2 fruit fly cellular contexts compared by ENCODE assay signal in the genomic region with DNA sequence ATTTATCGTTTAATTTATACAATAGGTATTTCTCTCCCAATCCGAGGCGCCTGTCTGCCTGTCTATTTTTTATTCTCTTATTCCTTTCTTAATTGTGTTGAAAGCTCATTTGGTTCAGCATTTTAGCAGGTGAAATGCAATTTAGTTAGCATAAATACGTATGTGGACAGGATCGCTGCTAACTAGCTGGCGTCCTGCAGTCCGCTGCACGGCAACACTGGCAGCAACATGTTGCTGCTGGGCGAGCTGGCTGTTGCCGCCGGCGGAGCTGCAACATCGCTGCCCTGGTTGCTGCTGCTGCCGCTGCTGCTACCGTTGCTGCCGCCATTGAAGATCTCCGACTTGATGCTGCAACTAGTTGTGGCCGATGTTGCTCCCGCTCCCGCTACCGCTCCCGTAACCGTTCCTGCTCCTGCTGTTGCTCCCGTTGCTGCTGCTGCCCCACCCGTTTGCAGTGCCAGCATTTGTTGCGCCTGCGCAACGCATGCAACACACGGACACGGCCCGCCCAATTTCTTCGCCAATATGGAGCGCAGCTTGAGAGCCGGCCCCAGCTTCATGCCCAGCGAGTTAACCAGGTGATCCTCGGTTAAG.
TF ChIP-seq lines count a peak whose summit lies in the region.

No protein-coding gene starts in this region.

- TF ChIP-seq CTCF in whole organism, embryonic (GFP tag; optimal IDR thresholded peaks at IDR 0.05; lab: Kevin White, UChicago) = no peak

TF ChIP-seq in whole organism, embryonic, 481 proteins besides CTCF, POLR2A, EP300 and RAD21:
- TF ChIP-seq CG10431 (GFP tag; optimal IDR thresholded peaks at IDR 0.05; lab: Kevin White, UChicago) (no peak), en (GFP tag; optimal IDR thresholded peaks at IDR 0.05; lab: Kevin White, UChicago) (no peak), rib (GFP tag; IDR thresholded peaks at IDR 0.05; lab: Robert Waterston, UW) (no peak), NK7.1 (GFP tag; optimal IDR thresholded peaks at IDR 0.05; lab: Kevin White, UChicago) (no peak), Med (GFP tag; lab: Kevin White, UChicago) (peak; percentile 44), CG32772 (GFP tag; IDR thresholded peaks at IDR 0.05; lab: Robert Waterston, UW) (no peak), mld (GFP tag; IDR thresholded peaks at IDR 0.05; lab: Robert Waterston, UW; ENCODE audit: partially characterized antibody) (no peak), CG17328 (GFP tag; IDR thresholded peaks at IDR 0.05; lab: Robert Waterston, UW) (0 out of 2 replicates have a peak, but pooled peaks have one; percentile 16), ap (GFP tag; IDR thresholded peaks at IDR 0.05; lab: Robert Waterston, UW) (no peak), Dref (GFP tag; IDR thresholded peaks at IDR 0.05; lab: Robert Waterston, UW) (0 out of 2 replicates have a peak, but pooled peaks have one; percentile 27), CG2129 (GFP tag; IDR thresholded peaks at IDR 0.05; lab: Robert Waterston, UW; ENCODE audit: partially characterized antibody) (no peak), Dll (GFP tag; IDR thresholded peaks at IDR 0.05; lab: Robert Waterston, UW; ENCODE audit: partially characterized antibody) (0 out of 4 replicates have a peak, but pooled peaks have one; percentile 22), CG11560 (tag; IDR thresholded peaks at IDR 0.05; lab: Robert Waterston, UW) (no peak), CG34224 (GFP tag; IDR thresholded peaks at IDR 0.05; lab: Robert Waterston, UW; ENCODE audit: partially characterized antibody) (0 out of 3 replicates have a peak, but pooled peaks have one; percentile 14), CG13123 (GFP tag; optimal IDR thresholded peaks at IDR 0.05; lab: Kevin White, UChicago) (no peak), jumu (GFP tag; optimal IDR thresholded peaks at IDR 0.05; lab: Kevin White, UChicago) (no peak), CG13287 (GFP tag; IDR thresholded peaks at IDR 0.05; lab: Robert Waterston, UW; ENCODE audit: partially characterized antibody) (no peak), CG4424 (GFP tag; optimal IDR thresholded peaks at IDR 0.05; lab: Kevin White, UChicago) (peak; percentile 96), Ets65A (GFP tag; lab: Kevin White, UChicago) (peak; percentile 86), CG30020 (tag; optimal IDR thresholded peaks at IDR 0.05; lab: Kevin White, UChicago) (no peak), stwl (tag; optimal IDR thresholded peaks at IDR 0.05; lab: Kevin White, UChicago) (peak; percentile 14), Hmr (GFP tag; optimal IDR thresholded peaks at IDR 0.05; lab: Kevin White, UChicago) (no peak), prd (optimal IDR thresholded peaks at IDR 0.05; lab: Kevin White, UChicago) (no peak), prd (GFP tag; IDR thresholded peaks at IDR 0.05; lab: Robert Waterston, UW) (0 out of 3 replicates have a peak, but pooled peaks have one; percentile 14), CG11247 (GFP tag; IDR thresholded peaks at IDR 0.05; lab: Robert Waterston, UW) (0 out of 2 replicates have a peak, but pooled peaks have one; percentile 27), repo (GFP tag; optimal IDR thresholded peaks at IDR 0.05; lab: Kevin White, UChicago) (no peak), CG15269 (tag; optimal IDR thresholded peaks at IDR 0.05; lab: Kevin White, UChicago) (no peak), btn (GFP tag; optimal IDR thresholded peaks at IDR 0.05; lab: Kevin White, UChicago) (no peak), CG11504 (tag; optimal IDR thresholded peaks at IDR 0.05; lab: Kevin White, UChicago) (peak; percentile 89), ara (GFP tag; IDR thresholded peaks at IDR 0.05; lab: Robert Waterston, UW) (0 out of 2 replicates have a peak, but pooled peaks have one; percentile 20), gcm (GFP tag; optimal IDR thresholded peaks at IDR 0.05; lab: Kevin White, UChicago) (no peak), Doc2 (GFP tag; IDR thresholded peaks at IDR 0.05; lab: Robert Waterston, UW) (no peak), tup (GFP tag; optimal IDR thresholded peaks at IDR 0.05; lab: Kevin White, UChicago) (no peak)
TF ChIP-seq in whole organism, embryonic: peak in this region for 12.

TF ChIP-seq in whole organism, pupa, 21 proteins besides CTCF, POLR2A, EP300 and RAD21:
- TF ChIP-seq CG13204 (GFP tag; optimal IDR thresholded peaks at IDR 0.05; lab: Kevin White, UChicago) = peak; percentile 85
- no peak for TF ChIP-seq Pif1B (GFP tag; optimal IDR thresholded peaks at IDR 0.05; lab: Kevin White, UChicago)
